Worm (Caenorhabditis elegans): ENCODE measurements around the gene talp-3.

ce11 chrIV:14617985-14618384 is 35.2 kb downstream of the talp-3 start:
- TF ChIP-seq unc-62 (GFP tag; optimal IDR thresholded peaks at IDR 0.05) (no peak), nhr-12 (tag; optimal IDR thresholded peaks at IDR 0.05) (no peak), nhr-237 (tag; optimal IDR thresholded peaks at IDR 0.05) (no peak), unc-39 (tag; optimal IDR thresholded peaks at IDR 0.05) (no peak), mab-5 (tag; optimal IDR thresholded peaks at IDR 0.05) (no peak), ztf-11 (tag; optimal IDR thresholded peaks at IDR 0.05) (no peak), nhr-76 (tag; optimal IDR thresholded peaks at IDR 0.05) (no peak), lsy-2 (tag; optimal IDR thresholded peaks at IDR 0.05) (no peak), lin-32 (GFP tag; optimal IDR thresholded peaks at IDR 0.05) (no peak), mls-2 (tag; optimal IDR thresholded peaks at IDR 0.05) (no peak), pha-4 (tag; optimal IDR thresholded peaks at IDR 0.05) (no peak), elt-3 (tag; optimal IDR thresholded peaks at IDR 0.05) (no peak), elt-1 (tag; optimal IDR thresholded peaks at IDR 0.05; ENCODE audit: borderline replicate concordance, insufficient read depth) (no peak), nhr-28 (tag; optimal IDR thresholded peaks at IDR 0.05) (no peak)

Measured in whole organism, mixed stage, embryonic.